Worm (Caenorhabditis elegans) whole organism, L1 larva: ENCODE data around the gene F45G2.8.
A peak's percentile ranks its signal among the peaks of the same experiment; 100 is the strongest.

Experiments used
- aly-2 ChIP-seq: fragments of 150-350 bp; optimal IDR thresholded peaks from 2 replicates; lab custom pipeline; 2014; ENCODE audit warnings: missing biosample characterization, missing genetic modification characterization
- blmp-1 ChIP-seq: fragments of 150-350 bp; optimal IDR thresholded peaks from 2 replicates; lab custom pipeline; 2014; ENCODE audit warnings: missing biosample characterization, missing genetic modification characterization
- ceh-63 ChIP-seq: fragments of 200-800 bp; sonication (Bioruptor generic); optimal IDR thresholded peaks from 2 replicates; lab custom pipeline; 2018; ENCODE audit warnings: mild to moderate bottlenecking, missing genetic modification characterization, missing compliant biosample characterization
- ceh-90 ChIP-seq: sonication (generic microtip); optimal IDR thresholded peaks from 2 replicates; lab custom pipeline; 2016; ENCODE audit warnings: missing genetic modification characterization, missing compliant biosample characterization
- efl-1 ChIP-seq, 4 experiments: fragments of 150-350 bp; optimal IDR thresholded peaks in 3 of 4; peaks in 1 of 4; 1 replicate in 1 of 4; 2 replicates in 3 of 4; lab custom pipeline; 2014; ENCODE audit warnings: missing biosample characterization in 2 of 4, missing genetic modification characterization in 2 of 4, missing genetic modification reagents in 2 of 4
- elt-2 ChIP-seq: sonication (generic microtip); optimal IDR thresholded peaks from 2 replicates; lab custom pipeline; 2016; ENCODE audit warnings: missing genetic modification characterization, mild to moderate bottlenecking, inconsistent platforms, missing compliant biosample characterization, missing genetic modification reagents
- ets-5 ChIP-seq: fragments of 200-800 bp; sonication (Bioruptor generic); IDR thresholded peaks from 2 replicates; pipeline ENCODE4 v1.3.6; 2022; ENCODE audit warnings: missing genetic modification characterization, missing compliant biosample characterization
- hlh-17 ChIP-seq: fragments of 200-800 bp; sonication (Bioruptor generic); optimal IDR thresholded peaks from 2 replicates; lab custom pipeline; 2018; ENCODE audit warnings: missing genetic modification characterization, mild to moderate bottlenecking, missing compliant biosample characterization, moderate library complexity, borderline replicate concordance
- irx-1 ChIP-seq: sonication (generic microtip); optimal IDR thresholded peaks from 2 replicates; lab custom pipeline; 2016; ENCODE audit warnings: missing genetic modification characterization, missing compliant biosample characterization
- jun-1 ChIP-seq: fragments of 150-350 bp; optimal IDR thresholded peaks from 2 replicates; lab custom pipeline; 2014; ENCODE audit warnings: missing biosample characterization, missing genetic modification reagents, missing genetic modification characterization
- lin-14 ChIP-seq: fragments of 200-800 bp; sonication (Bioruptor generic); optimal IDR thresholded peaks from 2 replicates; lab custom pipeline; 2018; ENCODE audit warnings: mild to moderate bottlenecking, missing genetic modification characterization, moderate library complexity, missing compliant biosample characterization
- lin-35 ChIP-seq, 2 experiments: fragments of 150-350 bp; optimal IDR thresholded peaks; 2 replicates each; lab custom pipeline; 2014; ENCODE audit warnings: missing biosample characterization in 2 of 2, missing genetic modification characterization in 2 of 2, missing genetic modification reagents in 2 of 2
- mab-9 ChIP-seq: fragments of 200-800 bp; sonication (Bioruptor generic); IDR thresholded peaks from 2 replicates; pipeline ENCODE4 v1.3.6; 2022; ENCODE audit warnings: missing genetic modification reagents, missing genetic modification characterization, missing compliant biosample characterization
- nhr-71 ChIP-seq: sonication (generic microtip); optimal IDR thresholded peaks from 2 replicates; lab custom pipeline; 2016; ENCODE audit warnings: mild to moderate bottlenecking, missing genetic modification characterization, moderate library complexity, missing compliant biosample characterization
- nhr-76 ChIP-seq: sonication (generic microtip); optimal IDR thresholded peaks from 2 replicates; lab custom pipeline; 2017; ENCODE audit warnings: missing biosample characterization, missing genetic modification characterization
- nhr-77 ChIP-seq: fragments of 150-350 bp; optimal IDR thresholded peaks from 2 replicates; lab custom pipeline; 2014; ENCODE audit warnings: missing biosample characterization, missing genetic modification characterization
- nhr-84 ChIP-seq: sonication (generic microtip); optimal IDR thresholded peaks from 2 replicates; lab custom pipeline; 2017; ENCODE audit warnings: missing biosample characterization, missing genetic modification characterization
- nhr-85 ChIP-seq: sonication (generic microtip); peaks from one replicate; lab custom pipeline; 2016; ENCODE audit warnings: missing genetic modification characterization, inconsistent platforms, missing compliant biosample characterization
- pax-3 ChIP-seq: fragments of 200-800 bp; sonication (Bioruptor generic); optimal IDR thresholded peaks from 2 replicates; lab custom pipeline; 2018; ENCODE audit warnings: mild to moderate bottlenecking, missing genetic modification characterization, moderate library complexity, missing compliant biosample characterization
- skn-1 ChIP-seq: fragments of 150-350 bp; optimal IDR thresholded peaks from 2 replicates; lab custom pipeline; 2014; ENCODE audit warnings: missing biosample characterization, missing genetic modification characterization
- snpc-4 ChIP-seq: fragments of 150-350 bp; optimal IDR thresholded peaks from 2 replicates; lab custom pipeline; 2014; ENCODE audit warnings: missing biosample characterization, missing genetic modification characterization
- tlp-1 ChIP-seq: fragments of 150-350 bp; optimal IDR thresholded peaks from 2 replicates; lab custom pipeline; 2014; ENCODE audit warnings: missing biosample characterization, missing genetic modification characterization
- unc-98 ChIP-seq: fragments of 200-800 bp; sonication (Bioruptor generic); IDR thresholded peaks from 2 replicates; pipeline ENCODE4 v1.3.6; 2022; ENCODE audit warnings: missing genetic modification characterization, missing compliant biosample characterization

The F45G2.8 gene

ce11 chrIII:13390789-13391188 lies 44.7 kb downstream of the F45G2.8 start:
- TF ChIP-seq hlh-17 (GFP tag; lab: Kevin White, UChicago) (no peak), nhr-85 (tag; lab: Kevin White, UChicago) (peak; percentile 65), ceh-90 (tag; lab: Kevin White, UChicago) (no peak), lin-35 (GFP tag; optimal IDR thresholded peaks at IDR 0.05; lab: Kevin White, UChicago) (no peak), ceh-63 (GFP tag; lab: Kevin White, UChicago) (no peak), efl-1 (optimal IDR thresholded peaks at IDR 0.05; lab: Kevin White, UChicago) (no peak), efl-1 (GFP tag; optimal IDR thresholded peaks at IDR 0.05 in 1 of 2; lab: Kevin White, UChicago) (peak in 1 of 2 experiments; percentile 66), pax-3 (tag; lab: Kevin White, UChicago) (no peak)

- TF ChIP-seq blmp-1 (tag; lab: Kevin White, UChicago): no peak
- TF ChIP-seq mab-9 (GFP tag; lab: Robert Waterston, UW): no peak
- no peak for TF ChIP-seq lin-14 (GFP tag; lab: Kevin White, UChicago)
- no peak for TF ChIP-seq skn-1
- no peak for TF ChIP-seq nhr-84 (tag; lab: Kevin White, UChicago)
- TF ChIP-seq efl-1 (optimal IDR thresholded peaks at IDR 0.05; lab: Kevin White, UChicago): no peak
- no peak for TF ChIP-seq efl-1 (GFP tag; optimal IDR thresholded peaks at IDR 0.05 in 1 of 2; lab: Kevin White, UChicago)
- TF ChIP-seq aly-2 (tag; lab: Kevin White, UChicago): no peak
- no peak for TF ChIP-seq hlh-17 (GFP tag; lab: Kevin White, UChicago)
- no peak for TF ChIP-seq ets-5
- TF ChIP-seq nhr-77 (tag; lab: Kevin White, UChicago): no peak
- TF ChIP-seq nhr-71 (tag; lab: Kevin White, UChicago): no peak
- TF ChIP-seq, all 84 proteins: peak for 0
Observed at ce11 chrIII:13389078-13389477, 46.4 kb downstream of the F45G2.8 start, which contains the start of gene T03F6.3. Gene T03F6.3 (plus strand): TSS chrIII:13389395.

- TF ChIP-seq jun-1 (tag; lab: Kevin White, UChicago) (no peak), elt-2 (tag; lab: Kevin White, UChicago) (peak; percentile 73), efl-1 (optimal IDR thresholded peaks at IDR 0.05; lab: Kevin White, UChicago) (no peak), efl-1 (GFP tag; optimal IDR thresholded peaks at IDR 0.05 in 1 of 2; lab: Kevin White, UChicago) (no peak), tlp-1 (tag; lab: Kevin White, UChicago) (no peak), snpc-4 (tag; lab: Kevin White, UChicago) (no peak), nhr-76 (tag; lab: Kevin White, UChicago) (no peak), unc-98 (GFP tag; lab: Robert Waterston, UW) (no peak), irx-1 (tag; lab: Kevin White, UChicago) (no peak), nhr-84 (tag; lab: Kevin White, UChicago) (no peak)
- TF ChIP-seq, all 84 proteins: peak for 1
Observed at ce11 chrIII:13388621-13389020, 46.8 kb downstream of the F45G2.8 start.

ce11 chrIII:13385850-13386249 lies 49.6 kb downstream of the F45G2.8 start, which contains the start of gene T03F6.4:
Gene T03F6.4 (plus strand): TSS chrIII:13386150.
- TF ChIP-seq lin-14 (GFP tag; lab: Kevin White, UChicago) (no peak), nhr-76 (tag; lab: Kevin White, UChicago) (no peak)
